Worm (Caenorhabditis elegans) whole organism, L3 larva: ENCODE results near the gene C01G10.14.

Source experiments
- R02D3.7 ChIP-seq: fragments of 150-350 bp; optimal IDR thresholded peaks from 2 replicates; lab custom pipeline; 2014; ENCODE audit warnings: missing biosample characterization, missing genetic modification characterization
- ZK546.5 ChIP-seq: sonication (generic microtip); optimal IDR thresholded peaks from 2 replicates; lab custom pipeline; 2017; ENCODE audit warnings: missing biosample characterization, missing genetic modification characterization
- ceh-16 ChIP-seq: sonication (generic microtip); optimal IDR thresholded peaks from 2 replicates; lab custom pipeline; 2017; ENCODE audit warnings: missing biosample characterization, missing genetic modification characterization
- ceh-28 ChIP-seq: fragments of 150-350 bp; optimal IDR thresholded peaks from 2 replicates; lab custom pipeline; 2014; ENCODE audit warnings: missing biosample characterization, missing genetic modification reagents, missing genetic modification characterization
- ceh-82 ChIP-seq: fragments of 150-350 bp; optimal IDR thresholded peaks from 2 replicates; lab custom pipeline; 2014; ENCODE audit warnings: missing biosample characterization, missing genetic modification characterization
- ceh-9 ChIP-seq: sonication (generic microtip); optimal IDR thresholded peaks from 2 replicates; lab custom pipeline; 2018; ENCODE audit warnings: missing biosample characterization, missing genetic modification characterization
- daf-12 ChIP-seq: fragments of 150-350 bp; optimal IDR thresholded peaks from 2 replicates; lab custom pipeline; 2014; ENCODE audit warnings: missing biosample characterization, missing genetic modification reagents, missing genetic modification characterization
- egl-27 ChIP-seq: sonication (generic microtip); optimal IDR thresholded peaks from 4 replicates; lab custom pipeline; 2017; ENCODE audit warnings: missing biosample characterization, missing genetic modification reagents, missing genetic modification characterization
- egl-5 ChIP-seq: fragments of 150-350 bp; optimal IDR thresholded peaks from 2 replicates; lab custom pipeline; 2017; ENCODE audit warnings: missing biosample characterization, missing genetic modification reagents, missing genetic modification characterization, inconsistent platforms
- elt-2 ChIP-seq: sonication (generic microtip); optimal IDR thresholded peaks from 2 replicates; lab custom pipeline; 2016; ENCODE audit warnings: missing genetic modification reagents, mild to moderate bottlenecking, missing genetic modification characterization, missing compliant biosample characterization
- elt-3 ChIP-seq, 3 experiments: fragments of 150-350 bp in 1 of 3; sonication (generic microtip) in 2 of 3; optimal IDR thresholded peaks; 2 replicates in 2 of 3; 4 replicates in 1 of 3; lab custom pipeline; 2014 to 2017; ENCODE audit warnings: missing biosample characterization in 3 of 3, missing genetic modification characterization in 3 of 3
- eor-1 ChIP-seq, 2 experiments: fragments of 150-350 bp; optimal IDR thresholded peaks; 2 replicates each; lab custom pipeline; 2014 to 2018; ENCODE audit warnings: missing biosample characterization in 2 of 2, missing genetic modification characterization in 2 of 2
- hmg-11 ChIP-seq: sonication (generic microtip); optimal IDR thresholded peaks from 2 replicates; lab custom pipeline; 2016; ENCODE audit warnings: missing genetic modification characterization, missing compliant biosample characterization
- jun-1 ChIP-seq: fragments of 150-350 bp; optimal IDR thresholded peaks from 2 replicates; lab custom pipeline; 2014; ENCODE audit warnings: missing biosample characterization, missing genetic modification reagents, missing genetic modification characterization
- lin-15B ChIP-seq: fragments of 150-350 bp; optimal IDR thresholded peaks from 2 replicates; lab custom pipeline; 2014; ENCODE audit warnings: missing biosample characterization, missing genetic modification characterization
- lin-39 ChIP-seq: fragments of 150-350 bp; optimal IDR thresholded peaks from 2 replicates; lab custom pipeline; 2018; ENCODE audit warnings: missing biosample characterization, missing genetic modification reagents, missing genetic modification characterization
- mml-1 ChIP-seq: fragments of 150-350 bp; sonication (generic microtip); optimal IDR thresholded peaks from 3 replicates; lab custom pipeline; 2014; ENCODE audit warnings: missing biosample characterization, missing genetic modification characterization
- nfya-1 ChIP-seq: sonication (generic microtip); optimal IDR thresholded peaks from 2 replicates; lab custom pipeline; 2017; ENCODE audit warnings: missing genetic modification characterization, mild to moderate bottlenecking, missing compliant biosample characterization, antibody characterized with exemption, moderate library complexity; ENCODE audit not compliant: insufficient read depth
- nhr-12 ChIP-seq: fragments of 150-350 bp; optimal IDR thresholded peaks from 2 replicates; lab custom pipeline; 2014; ENCODE audit warnings: missing biosample characterization, missing genetic modification characterization
- nhr-23 ChIP-seq: fragments of 150-350 bp; optimal IDR thresholded peaks from 2 replicates; lab custom pipeline; 2014; ENCODE audit warnings: missing biosample characterization, missing genetic modification reagents, missing genetic modification characterization
- nhr-25 ChIP-seq: sonication (generic microtip); optimal IDR thresholded peaks from 2 replicates; lab custom pipeline; 2017; ENCODE audit warnings: missing biosample characterization, missing genetic modification characterization
- nhr-28 ChIP-seq: fragments of 150-350 bp; optimal IDR thresholded peaks from 2 replicates; lab custom pipeline; 2014; ENCODE audit warnings: missing biosample characterization, missing genetic modification characterization
- nhr-43 ChIP-seq: sonication (generic microtip); optimal IDR thresholded peaks from 2 replicates; lab custom pipeline; 2016; ENCODE audit warnings: mild to moderate bottlenecking, missing genetic modification characterization, missing compliant biosample characterization; ENCODE audit not compliant: poor library complexity, severe bottlenecking
- nhr-67 ChIP-seq: fragments of 150-350 bp; optimal IDR thresholded peaks from 2 replicates; lab custom pipeline; 2014; ENCODE audit warnings: missing biosample characterization, missing genetic modification characterization
- nhr-76 ChIP-seq: fragments of 150-350 bp; sonication (generic microtip); optimal IDR thresholded peaks from 5 replicates; lab custom pipeline; 2014; ENCODE audit warnings: missing biosample characterization, missing genetic modification characterization
- pha-4 ChIP-seq: fragments of 150-350 bp; optimal IDR thresholded peaks from 2 replicates; lab custom pipeline; 2014; ENCODE audit warnings: missing biosample characterization, missing genetic modification reagents, missing genetic modification characterization
- pqm-1 ChIP-seq: fragments of 150-350 bp; optimal IDR thresholded peaks from 2 replicates; lab custom pipeline; 2017; ENCODE audit warnings: missing biosample characterization, missing genetic modification characterization, inconsistent platforms
- sea-2 ChIP-seq: fragments of 150-350 bp; sonication (generic microtip); optimal IDR thresholded peaks from 4 replicates; lab custom pipeline; 2014; ENCODE audit warnings: missing biosample characterization, missing genetic modification reagents, missing genetic modification characterization
- skn-1 ChIP-seq: fragments of 150-350 bp; optimal IDR thresholded peaks from 2 replicates; lab custom pipeline; 2014; ENCODE audit warnings: missing biosample characterization, missing genetic modification characterization
- tbx-2 ChIP-seq: sonication (generic microtip); optimal IDR thresholded peaks from 2 replicates; lab custom pipeline; 2016; ENCODE audit warnings: mild to moderate bottlenecking, missing genetic modification characterization, missing compliant biosample characterization
- unc-39 ChIP-seq: sonication (generic microtip); optimal IDR thresholded peaks from 4 replicates; lab custom pipeline; 2017; ENCODE audit warnings: missing biosample characterization, missing genetic modification characterization
- unc-62 ChIP-seq: fragments of 150-350 bp; sonication (generic microtip); optimal IDR thresholded peaks from 4 replicates; lab custom pipeline; 2014; ENCODE audit warnings: missing biosample characterization, missing genetic modification reagents, missing genetic modification characterization
- zag-1 ChIP-seq: fragments of 150-350 bp; optimal IDR thresholded peaks from 2 replicates; lab custom pipeline; 2014; ENCODE audit warnings: missing biosample characterization, missing genetic modification characterization
- ztf-4 ChIP-seq: fragments of 150-350 bp; optimal IDR thresholded peaks from 2 replicates; lab custom pipeline; 2014; ENCODE audit warnings: missing biosample characterization, missing genetic modification characterization

Gene C01G10.14

DNA sequence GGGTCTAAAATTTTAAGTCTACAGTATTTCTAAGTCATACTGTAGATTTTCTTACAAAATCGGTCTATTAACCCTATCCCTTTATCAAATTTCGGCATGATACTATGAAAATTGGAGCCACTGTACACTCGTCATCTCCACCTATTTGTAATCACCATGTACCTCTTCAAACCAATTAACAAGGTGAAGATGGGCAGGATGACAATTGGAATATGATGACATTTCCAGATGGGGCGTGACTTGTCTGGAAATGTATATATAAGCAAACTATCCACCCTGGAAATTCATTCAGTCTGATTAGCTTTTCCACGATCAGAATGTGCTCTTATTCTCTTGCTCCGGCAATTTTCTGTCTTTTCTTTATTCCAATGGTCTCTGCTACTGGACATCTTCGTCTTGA, 3.5 kb upstream of the C01G10.14 start, which contains the start of gene Y75B12A.2:
Gene Y75B12A.2, plus strand, starts transcription at position 301 of the 400 bp plus-strand sequence.
- TF ChIP-seq elt-3 (tag; optimal IDR thresholded peaks at IDR 0.05; lab: Kevin White, UChicago) (no peak), nhr-67 (tag; lab: Kevin White, UChicago) (no peak), hmg-11 (tag; lab: Kevin White, UChicago) (no peak), ztf-4 (no peak), nhr-25 (no peak)

ce11 chrV:15099447-15099846, 6.3 kb downstream of the C01G10.14 start, which contains the start of gene C01G10.1:
C01G10.1 (plus strand) TSS chrV:15099747.
- TF ChIP-seq ceh-28 (tag; lab: Kevin White, UChicago) (no peak), egl-5 (tag; lab: Kevin White, UChicago) (no peak), nhr-12 (tag; lab: Kevin White, UChicago) (no peak), elt-3 (tag; optimal IDR thresholded peaks at IDR 0.05; lab: Kevin White, UChicago) (no peak), mml-1 (tag; lab: Kevin White, UChicago) (no peak), ceh-16 (tag; lab: Kevin White, UChicago) (no peak), nfya-1 (tag; lab: Kevin White, UChicago) (no peak), nhr-43 (tag; lab: Kevin White, UChicago) (no peak), sea-2 (GFP tag; lab: Kevin White, UChicago) (no peak)

DNA sequence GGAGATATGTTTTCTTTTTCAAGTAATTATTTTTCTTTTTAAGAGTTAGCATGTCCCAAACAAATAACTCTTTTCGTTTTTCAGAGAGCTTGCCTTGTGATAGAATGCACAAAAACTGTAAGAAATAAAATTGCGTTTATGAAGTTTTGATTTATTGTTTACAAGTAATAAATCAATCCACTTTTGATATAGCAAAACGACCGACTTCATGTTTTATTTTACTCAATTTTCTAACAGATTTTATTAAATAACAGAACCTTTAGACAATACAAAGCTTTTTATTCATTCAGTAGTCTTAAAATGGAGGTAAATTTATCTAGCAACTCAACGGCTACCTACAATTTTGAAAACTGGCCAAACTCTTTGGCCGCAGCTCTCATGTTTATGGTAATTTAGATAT, 11.0 kb downstream of the C01G10.14 start, which contains the start of gene srx-78:
Gene srx-78, plus strand, starts transcription at position 301 of the 400 bp plus-strand sequence.
- no peak for TF ChIP-seq skn-1 (tag; lab: Kevin White, UChicago)
- no peak for TF ChIP-seq nhr-76 (tag; lab: Kevin White, UChicago)
- no peak for TF ChIP-seq tbx-2 (tag; lab: Kevin White, UChicago)
- TF ChIP-seq jun-1 (tag; lab: Kevin White, UChicago) = no peak
- TF ChIP-seq hmg-11 (tag; lab: Kevin White, UChicago) = no peak
- TF ChIP-seq sea-2 (GFP tag; lab: Kevin White, UChicago) = no peak
- TF ChIP-seq unc-39 = no peak
- TF ChIP-seq ceh-16 (tag; lab: Kevin White, UChicago) = no peak
- no peak for TF ChIP-seq nhr-25
- TF ChIP-seq unc-62 (GFP tag; lab: Kevin White, UChicago) = no peak
- no peak for TF ChIP-seq nhr-67 (tag; lab: Kevin White, UChicago)
- no peak for TF ChIP-seq elt-2 (tag; lab: Kevin White, UChicago)
- TF ChIP-seq nhr-23 (tag; lab: Kevin White, UChicago) = no peak
- no peak for TF ChIP-seq zag-1 (tag; lab: Kevin White, UChicago)
- no peak for TF ChIP-seq lin-39

DNA sequence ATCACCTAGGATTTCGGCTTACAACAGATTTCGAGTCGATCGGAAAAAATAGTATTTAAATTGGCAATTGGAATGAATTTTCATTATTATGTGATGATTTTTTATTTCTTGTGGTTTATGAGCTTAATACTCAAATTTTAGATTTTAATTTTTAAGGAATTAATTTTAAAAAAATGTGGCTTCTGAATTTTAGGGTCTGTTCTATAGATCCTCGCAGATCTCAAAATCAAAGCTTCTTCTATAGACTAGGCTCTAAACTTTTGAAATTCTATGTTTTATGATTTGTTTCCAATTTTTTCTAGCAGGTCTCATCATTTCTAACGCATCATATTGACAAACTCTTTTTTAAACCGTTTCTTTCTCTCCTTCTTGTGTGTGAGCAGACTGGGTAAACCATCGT, 13.1 kb downstream of the C01G10.14 start, which contains the start of gene txt-12:
Gene txt-12, plus strand, starts transcription at position 301 of the 400 bp plus-strand sequence.
- no peak for TF ChIP-seq pqm-1
- TF ChIP-seq ZK546.5 = no peak
- TF ChIP-seq pha-4 (tag; lab: Kevin White, UChicago) = peak; percentile 77

DNA sequence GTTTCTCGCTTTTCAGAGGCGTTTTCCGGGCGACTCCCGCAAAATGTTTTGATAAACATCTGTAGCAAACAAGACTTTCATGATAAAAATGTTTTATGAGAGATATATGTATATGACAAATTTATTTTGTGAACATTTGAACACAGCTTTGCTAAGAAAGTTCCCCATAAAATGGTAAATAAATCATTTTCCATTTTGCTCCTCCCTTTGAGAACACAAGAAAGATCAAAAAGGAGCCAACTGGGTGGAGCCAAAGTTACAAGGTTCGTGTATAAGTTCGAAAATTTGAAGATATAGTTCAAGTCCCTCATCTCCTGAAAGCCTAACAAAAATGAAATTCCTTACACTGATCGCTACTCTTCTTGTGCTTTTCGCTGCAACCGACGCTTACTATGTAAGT, 15.3 kb downstream of the C01G10.14 start, which contains the start of gene C01G10.17:
Gene C01G10.17, plus strand, starts transcription at position 301 of the 400 bp plus-strand sequence.
- TF ChIP-seq R02D3.7 (tag; lab: Kevin White, UChicago) (no peak), nhr-12 (tag; lab: Kevin White, UChicago) (no peak), zag-1 (tag; lab: Kevin White, UChicago) (no peak), lin-15B (tag; lab: Kevin White, UChicago) (no peak), nhr-67 (tag; lab: Kevin White, UChicago) (no peak), nhr-43 (tag; lab: Kevin White, UChicago) (no peak), daf-12 (tag; lab: Kevin White, UChicago) (no peak), eor-1 (tag; optimal IDR thresholded peaks at IDR 0.05; lab: Kevin White, UChicago) (no peak), ceh-9 (tag; lab: Kevin White, UChicago) (no peak), sea-2 (GFP tag; lab: Kevin White, UChicago) (no peak), ztf-4 (no peak), jun-1 (tag; lab: Kevin White, UChicago) (no peak), ceh-82 (tag; lab: Kevin White, UChicago) (no peak), ZK546.5 (no peak), egl-27 (tag; lab: Kevin White, UChicago) (no peak), nhr-28 (tag; lab: Kevin White, UChicago) (no peak)
- TF ChIP-seq, all 47 proteins: peak for 0
